Worm (Caenorhabditis elegans): Measurements from ENCODE around the gene str-249.
A peak's percentile ranks its signal among the peaks of the same experiment; 100 is the strongest.

DNA sequence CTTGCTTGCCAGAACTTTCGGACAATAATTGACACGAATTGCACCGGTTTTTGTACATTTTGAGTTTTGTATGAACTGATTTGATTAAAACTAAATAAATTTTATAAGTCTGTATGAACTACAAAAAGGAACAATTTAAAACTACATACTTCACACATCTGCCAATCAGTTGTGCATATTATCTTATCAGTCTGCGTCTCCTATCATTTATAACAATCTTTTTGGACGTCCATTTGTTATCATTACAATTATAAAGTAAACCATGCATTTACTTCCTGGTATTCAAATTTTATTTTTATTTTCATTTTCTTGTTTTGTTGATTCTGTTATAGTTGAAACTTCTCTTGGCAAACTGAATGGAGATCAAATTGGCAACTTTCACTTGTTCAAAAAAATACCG is 6.4 kb downstream of the str-249 start, which contains the start of gene cest-10:
- TF ChIP-seq W03F9.2 (tag; optimal IDR thresholded peaks at IDR 0.05) (peak; percentile 6), him-1 (tag; optimal IDR thresholded peaks at IDR 0.05) (no peak)

All from whole organism, L4/young adult.